Worm (Caenorhabditis elegans) whole organism, L2 larva: ENCODE data around the gene B0272.3.

Experiments
- aly-2 ChIP-seq: fragments of 150-350 bp; optimal IDR thresholded peaks from 2 replicates; lab custom pipeline; 2014; ENCODE audit warnings: missing biosample characterization, missing genetic modification characterization
- dmd-4 ChIP-seq: sonication (generic microtip); optimal IDR thresholded peaks from 2 replicates; lab custom pipeline; 2017; ENCODE audit warnings: missing biosample characterization, missing genetic modification characterization
- egl-27 ChIP-seq: sonication (generic microtip); optimal IDR thresholded peaks from 3 replicates; lab custom pipeline; 2017; ENCODE audit warnings: missing biosample characterization, missing genetic modification reagents, missing genetic modification characterization
- lsy-2 ChIP-seq, 2 experiments: fragments of 150-350 bp in 1 of 2; sonication (generic microtip) in 1 of 2; optimal IDR thresholded peaks; 2 replicates each; lab custom pipeline; 2014 to 2017; ENCODE audit warnings: missing biosample characterization in 2 of 2, missing genetic modification characterization in 2 of 2
- mbf-1 ChIP-seq: sonication (generic microtip); optimal IDR thresholded peaks from 2 replicates; lab custom pipeline; 2017; ENCODE audit warnings: missing biosample characterization, missing genetic modification characterization
- nhr-11 ChIP-seq: fragments of 150-350 bp; optimal IDR thresholded peaks from 2 replicates; lab custom pipeline; 2014; ENCODE audit warnings: missing biosample characterization, missing genetic modification characterization
- nhr-237 ChIP-seq: fragments of 150-350 bp; optimal IDR thresholded peaks from 2 replicates; lab custom pipeline; 2014; ENCODE audit warnings: missing biosample characterization, missing genetic modification characterization
- nhr-25 ChIP-seq: fragments of 150-350 bp; sonication (generic microtip); optimal IDR thresholded peaks from 3 replicates; lab custom pipeline; 2014; ENCODE audit warnings: missing biosample characterization, missing genetic modification characterization
- nhr-6 ChIP-seq: fragments of 150-350 bp; optimal IDR thresholded peaks from 2 replicates; lab custom pipeline; 2014; ENCODE audit warnings: missing biosample characterization, missing genetic modification characterization
- skn-1 ChIP-seq: sonication (generic microtip); optimal IDR thresholded peaks from 2 replicates; lab custom pipeline; 2017; ENCODE audit warnings: missing biosample characterization, missing genetic modification characterization

DNA sequence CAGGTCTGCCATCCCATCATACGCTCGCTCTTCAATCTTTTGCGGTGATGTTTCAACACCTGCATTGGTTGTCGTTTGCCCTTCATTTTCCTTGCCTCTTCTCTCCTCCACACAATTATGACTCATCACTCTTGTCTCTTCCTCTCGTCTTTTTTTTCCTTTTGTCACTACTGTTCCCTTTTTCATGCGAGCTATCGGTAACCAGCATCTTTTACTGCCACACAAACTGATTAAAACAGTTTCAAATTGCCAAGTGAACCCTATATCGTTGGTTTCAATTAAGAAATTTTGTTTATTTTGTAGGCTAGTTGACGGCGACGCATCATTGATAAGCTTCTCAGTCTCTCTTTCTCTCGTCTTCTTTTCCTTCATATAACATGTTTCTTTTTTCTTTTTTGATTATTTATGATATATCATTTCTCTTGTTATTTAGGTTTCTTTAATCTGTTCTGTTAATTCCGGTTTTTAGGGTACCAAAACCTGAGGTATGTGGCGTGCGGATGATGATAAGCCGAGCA is 15.0 kb downstream of the B0272.3 start, which contains the start of gene ZK899.1:
- TF ChIP-seq lsy-2 (tag; optimal IDR thresholded peaks at IDR 0.05; lab: Kevin White, UChicago) (no peak), nhr-237 (tag; lab: Kevin White, UChicago) (no peak), aly-2 (tag; lab: Kevin White, UChicago) (no peak), skn-1 (tag; lab: Kevin White, UChicago) (no peak), nhr-6 (tag; lab: Kevin White, UChicago) (no peak), dmd-4 (tag; lab: Kevin White, UChicago) (no peak), egl-27 (tag; lab: Kevin White, UChicago) (no peak), nhr-11 (tag; lab: Kevin White, UChicago) (no peak), mbf-1 (tag; lab: Kevin White, UChicago) (no peak), nhr-25 (tag; lab: Kevin White, UChicago) (peak; percentile 6)
